ENCODE assay signal across 5 fruit fly cellular contexts in genomic region chr3R:27289638-27290037, dm6.
TF ChIP-seq lines count a peak whose summit lies in the region.

No protein-coding gene starts in this region.

- no peak for TF ChIP-seq CTCF in whole organism, embryonic (GFP tag; optimal IDR thresholded peaks at IDR 0.05; lab: Kevin White, UChicago)

TF ChIP-seq in whole organism, adult, 20 proteins besides CTCF, POLR2A, EP300 and RAD21:
- no peak for TF ChIP-seq cic (GFP tag; optimal IDR thresholded peaks at IDR 0.05; lab: Kevin White, UChicago)
- peak; percentile 7 for TF ChIP-seq CG7101 (tag; optimal IDR thresholded peaks at IDR 0.05; lab: Kevin White, UChicago)
- TF ChIP-seq Clk (GFP tag; optimal IDR thresholded peaks at IDR 0.05; lab: Kevin White, UChicago): no peak
- no peak for TF ChIP-seq kay (GFP tag; lab: Kevin White, UChicago; ENCODE audit: borderline replicate concordance)
- no peak for TF ChIP-seq tj (GFP tag; optimal IDR thresholded peaks at IDR 0.05; lab: Kevin White, UChicago)
- TF ChIP-seq CG14711 (tag; optimal IDR thresholded peaks at IDR 0.05; lab: Kevin White, UChicago): peak; percentile 1
- no peak for TF ChIP-seq Hr96 (GFP tag; optimal IDR thresholded peaks at IDR 0.05; lab: Kevin White, UChicago)
- peak; percentile 19 for TF ChIP-seq CG33017 (tag; optimal IDR thresholded peaks at IDR 0.05; lab: Kevin White, UChicago)
- no peak for TF ChIP-seq Crg-1 (GFP tag; optimal IDR thresholded peaks at IDR 0.05; lab: Kevin White, UChicago)
- no peak for TF ChIP-seq cnc (optimal IDR thresholded peaks at IDR 0.05; lab: Kevin White, UChicago)
- no peak for TF ChIP-seq CG1620 (GFP tag; optimal IDR thresholded peaks at IDR 0.05; lab: Kevin White, UChicago)
TF ChIP-seq in whole organism, adult: peak in this region for 3.

TF ChIP-seq in whole organism, embryonic, 481 proteins besides CTCF, POLR2A, EP300 and RAD21 (continues in another document):
- TF ChIP-seq Meics (GFP tag; optimal IDR thresholded peaks at IDR 0.05; lab: Kevin White, UChicago) (peak; percentile 42), CG18764 (GFP tag; optimal IDR thresholded peaks at IDR 0.05; lab: Kevin White, UChicago) (no peak), CG13296 (GFP tag; optimal IDR thresholded peaks at IDR 0.05; lab: Kevin White, UChicago) (peak; percentile 10), sisA (GFP tag; IDR thresholded peaks at IDR 0.05; lab: Robert Waterston, UW) (peak; percentile 22; the same call in 1 of the 2 replicates), Asciz (GFP tag; optimal IDR thresholded peaks at IDR 0.05; lab: Kevin White, UChicago) (no peak), CG3281 (GFP tag; optimal IDR thresholded peaks at IDR 0.05; lab: Kevin White, UChicago) (peak; percentile 61), lmd (GFP tag; IDR thresholded peaks at IDR 0.05; lab: Robert Waterston, UW) (peak; percentile 44; the same call in 1 of the 2 replicates), Stat92E (GFP tag; optimal IDR thresholded peaks at IDR 0.05; lab: Kevin White, UChicago) (no peak), CG17802 (tag; optimal IDR thresholded peaks at IDR 0.05; lab: Kevin White, UChicago) (no peak), pzg (GFP tag; optimal IDR thresholded peaks at IDR 0.05; lab: Kevin White, UChicago) (no peak), ac (GFP tag; optimal IDR thresholded peaks at IDR 0.05; lab: Kevin White, UChicago) (no peak), CG2875 (GFP tag; optimal IDR thresholded peaks at IDR 0.05; lab: Kevin White, UChicago) (no peak), NK7.1 (GFP tag; optimal IDR thresholded peaks at IDR 0.05; lab: Kevin White, UChicago) (no peak), nerfin-1 (tag; optimal IDR thresholded peaks at IDR 0.05; lab: Kevin White, UChicago) (peak; percentile 8), CG18011 (GFP tag; optimal IDR thresholded peaks at IDR 0.05; lab: Kevin White, UChicago) (no peak), az2 (GFP tag; optimal IDR thresholded peaks at IDR 0.05; lab: Kevin White, UChicago) (peak; percentile 34), CG8924 (tag; optimal IDR thresholded peaks at IDR 0.05; lab: Kevin White, UChicago) (peak; percentile 37), CG12942 (GFP tag; optimal IDR thresholded peaks at IDR 0.05; lab: Kevin White, UChicago) (no peak), CG6254 (GFP tag; optimal IDR thresholded peaks at IDR 0.05; lab: Kevin White, UChicago) (no peak), tin (GFP tag; optimal IDR thresholded peaks at IDR 0.05; lab: Kevin White, UChicago) (peak; percentile 11)

TF ChIP-seq in whole organism, prepupa, 60 proteins besides CTCF, POLR2A, EP300 and RAD21 (continues in another document):
- TF ChIP-seq Hr39 (GFP tag; optimal IDR thresholded peaks at IDR 0.05; lab: Kevin White, UChicago): peak; percentile 11
- peak; percentile 4 for TF ChIP-seq acj6 (GFP tag; optimal IDR thresholded peaks at IDR 0.05; lab: Kevin White, UChicago)
- TF ChIP-seq Hr4 (GFP tag; optimal IDR thresholded peaks at IDR 0.05; lab: Kevin White, UChicago): peak; percentile 36
- no peak for TF ChIP-seq CG34406 (GFP tag; optimal IDR thresholded peaks at IDR 0.05; lab: Kevin White, UChicago)
- no peak for TF ChIP-seq Ets21C (GFP tag; optimal IDR thresholded peaks at IDR 0.05; lab: Kevin White, UChicago)
- peak; percentile 68; the same call in 2 of the 3 replicates for TF ChIP-seq CG6163 (GFP tag; IDR thresholded peaks at IDR 0.05; lab: Robert Waterston, UW)
- peak; percentile 74 for TF ChIP-seq eg (GFP tag; IDR thresholded peaks at IDR 0.05; lab: Robert Waterston, UW)
- peak; percentile 44 for TF ChIP-seq CG3919 (GFP tag; optimal IDR thresholded peaks at IDR 0.05; lab: Kevin White, UChicago)
- TF ChIP-seq Gug (GFP tag; IDR thresholded peaks at IDR 0.05; lab: Robert Waterston, UW): 0 out of 2 replicates have a peak, but pooled peaks have one; percentile 17
- peak; percentile 31 for TF ChIP-seq svp (GFP tag; lab: Kevin White, UChicago)
- TF ChIP-seq Sox14 (GFP tag; optimal IDR thresholded peaks at IDR 0.05; lab: Kevin White, UChicago): peak; percentile 44
- peak; percentile 26 for TF ChIP-seq pdm3 (GFP tag; optimal IDR thresholded peaks at IDR 0.05; lab: Kevin White, UChicago)
- peak; percentile 1 for TF ChIP-seq net (GFP tag; optimal IDR thresholded peaks at IDR 0.05; lab: Kevin White, UChicago)
- peak; percentile 43 for TF ChIP-seq CG6276 (GFP tag; optimal IDR thresholded peaks at IDR 0.05; lab: Kevin White, UChicago)
- TF ChIP-seq CG10669 (GFP tag; optimal IDR thresholded peaks at IDR 0.05; lab: Kevin White, UChicago): no peak
- peak; percentile 29 for TF ChIP-seq OdsH (GFP tag; optimal IDR thresholded peaks at IDR 0.05; lab: Kevin White, UChicago)
- TF ChIP-seq Sox15 (GFP tag; optimal IDR thresholded peaks at IDR 0.05; lab: Kevin White, UChicago): no peak
- TF ChIP-seq CG15336 (GFP tag; IDR thresholded peaks at IDR 0.05; lab: Robert Waterston, UW): peak; percentile 63; the same call in 1 of the 2 replicates
- peak; percentile 71 for TF ChIP-seq CG32006 (GFP tag; optimal IDR thresholded peaks at IDR 0.05; lab: Kevin White, UChicago)
- TF ChIP-seq CG8319 (GFP tag; optimal IDR thresholded peaks at IDR 0.05; lab: Kevin White, UChicago): no peak
- TF ChIP-seq Eip78C (GFP tag; lab: Kevin White, UChicago): peak; percentile 70

TF ChIP-seq in whole organism, pupa, 21 proteins besides CTCF, POLR2A, EP300 and RAD21:
- TF ChIP-seq CG15710 (tag; optimal IDR thresholded peaks at IDR 0.05; lab: Kevin White, UChicago): no peak
- peak; percentile 16 for TF ChIP-seq CG9948 (tag; optimal IDR thresholded peaks at IDR 0.05; lab: Kevin White, UChicago)
- TF ChIP-seq CG34367 (tag; optimal IDR thresholded peaks at IDR 0.05; lab: Kevin White, UChicago): no peak
- no peak for TF ChIP-seq CG17806 (tag; optimal IDR thresholded peaks at IDR 0.05; lab: Kevin White, UChicago)
- no peak for TF ChIP-seq EcR (GFP tag; optimal IDR thresholded peaks at IDR 0.05; lab: Kevin White, UChicago)
- no peak for TF ChIP-seq rn (GFP tag; IDR thresholded peaks at IDR 0.05; lab: Robert Waterston, UW)
- TF ChIP-seq CG14655 (GFP tag; optimal IDR thresholded peaks at IDR 0.05; lab: Kevin White, UChicago): peak; percentile 75
- peak; percentile 76; the same call in 2 of the 3 replicates for TF ChIP-seq CG4496 (GFP tag; IDR thresholded peaks at IDR 0.05; lab: Robert Waterston, UW)
- TF ChIP-seq Pif1A (GFP tag; optimal IDR thresholded peaks at IDR 0.05; lab: Kevin White, UChicago): peak; percentile 40
- TF ChIP-seq CG12605 (GFP tag; IDR thresholded peaks at IDR 0.05; lab: Robert Waterston, UW): peak; percentile 43; the same call in 1 of the 2 replicates
- no peak for TF ChIP-seq D1 (tag; optimal IDR thresholded peaks at IDR 0.05; lab: Kevin White, UChicago)
- TF ChIP-seq CG8301 (tag; optimal IDR thresholded peaks at IDR 0.05; lab: Kevin White, UChicago): peak; percentile 80
- peak; percentile 32 for TF ChIP-seq Pif1B (GFP tag; optimal IDR thresholded peaks at IDR 0.05; lab: Kevin White, UChicago)
- TF ChIP-seq Ets98B (GFP tag; IDR thresholded peaks at IDR 0.05; lab: Robert Waterston, UW): peak; percentile 55; the same call in 1 of the 2 replicates
- TF ChIP-seq CG10348 (GFP tag; IDR thresholded peaks at IDR 0.05; lab: Robert Waterston, UW): no peak
- TF ChIP-seq fd96Ca (GFP tag; IDR thresholded peaks at IDR 0.05; lab: Robert Waterston, UW): 0 out of 3 replicates have a peak, but pooled peaks have one; percentile 41

TF ChIP-seq in whole organism, wandering third instar larva, 38 proteins besides CTCF, POLR2A, EP300 and RAD21:
- no peak for TF ChIP-seq Myc (optimal IDR thresholded peaks at IDR 0.05; lab: Kevin White, UChicago)
- TF ChIP-seq Dif (GFP tag; optimal IDR thresholded peaks at IDR 0.05; lab: Kevin White, UChicago; ENCODE audit: partially characterized antibody): no peak
- peak; percentile 8 for TF ChIP-seq br (GFP tag; optimal IDR thresholded peaks at IDR 0.05; lab: Kevin White, UChicago)
- TF ChIP-seq CG32264 (GFP tag; optimal IDR thresholded peaks at IDR 0.05; lab: Kevin White, UChicago): no peak
- no peak for TF ChIP-seq dl (GFP tag; optimal IDR thresholded peaks at IDR 0.05; lab: Kevin White, UChicago; ENCODE audit: insufficient read depth in 1 of 2, partially characterized antibody in 2 of 2)
- TF ChIP-seq rgr (GFP tag; optimal IDR thresholded peaks at IDR 0.05; lab: Kevin White, UChicago): peak; percentile 34
- TF ChIP-seq jim (GFP tag; optimal IDR thresholded peaks at IDR 0.05; lab: Kevin White, UChicago): no peak
- no peak for TF ChIP-seq GATAd (GFP tag; optimal IDR thresholded peaks at IDR 0.05; lab: Kevin White, UChicago)
- peak; percentile 13 for TF ChIP-seq Hnf4 (GFP tag; optimal IDR thresholded peaks at IDR 0.05; lab: Kevin White, UChicago)
- TF ChIP-seq Vsx2 (GFP tag; optimal IDR thresholded peaks at IDR 0.05; lab: Kevin White, UChicago; ENCODE audit: partially characterized antibody): no peak
- TF ChIP-seq lola (GFP tag; optimal IDR thresholded peaks at IDR 0.05; lab: Kevin White, UChicago): no peak
- no peak for TF ChIP-seq CrebA (GFP tag; optimal IDR thresholded peaks at IDR 0.05; lab: Kevin White, UChicago; ENCODE audit: borderline replicate concordance)
- peak; percentile 28 for TF ChIP-seq ey (GFP tag; optimal IDR thresholded peaks at IDR 0.05; lab: Kevin White, UChicago)
- no peak for TF ChIP-seq N (GFP tag; optimal IDR thresholded peaks at IDR 0.05; lab: Kevin White, UChicago)
- peak; percentile 3 for TF ChIP-seq OdsH (GFP tag; optimal IDR thresholded peaks at IDR 0.05; lab: Kevin White, UChicago)
- TF ChIP-seq tai (GFP tag; optimal IDR thresholded peaks at IDR 0.05; lab: Kevin White, UChicago): no peak
- peak in 1 of 2 experiments; percentile 38 for TF ChIP-seq foxo (GFP tag; optimal IDR thresholded peaks at IDR 0.05; lab: Kevin White, UChicago)
- TF ChIP-seq sage (GFP tag; optimal IDR thresholded peaks at IDR 0.05; lab: Kevin White, UChicago): no peak
- TF ChIP-seq h (GFP tag; optimal IDR thresholded peaks at IDR 0.05; lab: Kevin White, UChicago): peak; percentile 65
- no peak for TF ChIP-seq pan (optimal IDR thresholded peaks at IDR 0.05; lab: Kevin White, UChicago)
- TF ChIP-seq fru (GFP tag; optimal IDR thresholded peaks at IDR 0.05; lab: Kevin White, UChicago): peak; percentile 43
- peak; percentile 23 for TF ChIP-seq HLH106 (tag; optimal IDR thresholded peaks at IDR 0.05; lab: Kevin White, UChicago)
- TF ChIP-seq sv (GFP tag; optimal IDR thresholded peaks at IDR 0.05; lab: Kevin White, UChicago): no peak
- no peak for TF ChIP-seq Dfd (GFP tag; optimal IDR thresholded peaks at IDR 0.05; lab: Kevin White, UChicago)
- TF ChIP-seq dsf (GFP tag; optimal IDR thresholded peaks at IDR 0.05; lab: Kevin White, UChicago; ENCODE audit: borderline replicate concordance): no peak
- no peak for TF ChIP-seq Abd-B (GFP tag; optimal IDR thresholded peaks at IDR 0.05; lab: Kevin White, UChicago)
- no peak for TF ChIP-seq CG9705 (GFP tag; optimal IDR thresholded peaks at IDR 0.05; lab: Kevin White, UChicago)
